Worm (Caenorhabditis elegans) whole organism, L2 larva: ENCODE data around the gene F09A5.3.

Source experiments
- C34F6.9 ChIP-seq: fragments of 150-350 bp; optimal IDR thresholded peaks from 2 replicates; lab custom pipeline; 2014; ENCODE audit warnings: missing biosample characterization, missing genetic modification characterization
- F13H6.1 ChIP-seq: sonication (generic microtip); optimal IDR thresholded peaks from 2 replicates; lab custom pipeline; 2016; ENCODE audit warnings: missing genetic modification characterization, missing compliant biosample characterization
- R02D3.7 ChIP-seq: fragments of 150-350 bp; optimal IDR thresholded peaks from 2 replicates; lab custom pipeline; 2014; ENCODE audit warnings: missing biosample characterization, missing genetic modification characterization
- Y55F3AM.14 ChIP-seq: fragments of 200-800 bp; sonication (Bioruptor generic); optimal IDR thresholded peaks from 2 replicates; lab custom pipeline; 2018; ENCODE audit warnings: mild to moderate bottlenecking, missing genetic modification characterization, missing compliant biosample characterization
- ZK546.5 ChIP-seq: sonication (generic microtip); optimal IDR thresholded peaks from 2 replicates; lab custom pipeline; 2017; ENCODE audit warnings: missing biosample characterization, missing genetic modification characterization
- alr-1 ChIP-seq: fragments of 150-350 bp; optimal IDR thresholded peaks from 2 replicates; lab custom pipeline; 2014; ENCODE audit warnings: missing biosample characterization, missing genetic modification characterization
- aly-2 ChIP-seq: fragments of 150-350 bp; optimal IDR thresholded peaks from 2 replicates; lab custom pipeline; 2014; ENCODE audit warnings: missing biosample characterization, missing genetic modification characterization
- ama-1 ChIP-seq: fragments of 150-350 bp; optimal IDR thresholded peaks from 2 replicates; lab custom pipeline; 2018; ENCODE audit warnings: inconsistent platforms
- blmp-1 ChIP-seq: sonication (generic microtip); optimal IDR thresholded peaks from 2 replicates; lab custom pipeline; 2017; ENCODE audit warnings: missing genetic modification characterization, mild to moderate bottlenecking, missing compliant biosample characterization, antibody characterized with exemption, moderate library complexity; ENCODE audit not compliant: insufficient read depth
- ceh-16 ChIP-seq: fragments of 150-350 bp; optimal IDR thresholded peaks from 2 replicates; lab custom pipeline; 2014; ENCODE audit warnings: missing biosample characterization, missing genetic modification characterization
- ceh-82 ChIP-seq: fragments of 150-350 bp; optimal IDR thresholded peaks from 2 replicates; lab custom pipeline; 2014; ENCODE audit warnings: missing biosample characterization, missing genetic modification characterization
- crh-2 ChIP-seq: sonication (generic microtip); optimal IDR thresholded peaks from 2 replicates; lab custom pipeline; 2017; ENCODE audit warnings: missing biosample characterization, missing genetic modification characterization
- dmd-4 ChIP-seq: sonication (generic microtip); optimal IDR thresholded peaks from 2 replicates; lab custom pipeline; 2017; ENCODE audit warnings: missing biosample characterization, missing genetic modification characterization
- egl-27 ChIP-seq: sonication (generic microtip); optimal IDR thresholded peaks from 3 replicates; lab custom pipeline; 2017; ENCODE audit warnings: missing biosample characterization, missing genetic modification reagents, missing genetic modification characterization
- elt-1 ChIP-seq: fragments of 150-350 bp; optimal IDR thresholded peaks from 2 replicates; lab custom pipeline; 2014; ENCODE audit warnings: missing biosample characterization, missing genetic modification characterization
- elt-3 ChIP-seq: sonication (generic microtip); optimal IDR thresholded peaks from 2 replicates; lab custom pipeline; 2017; ENCODE audit warnings: missing biosample characterization, missing genetic modification characterization
- fos-1 ChIP-seq: fragments of 150-350 bp; optimal IDR thresholded peaks from 2 replicates; lab custom pipeline; 2014; ENCODE audit warnings: missing biosample characterization, missing genetic modification characterization
- gmeb-1 ChIP-seq: fragments of 150-350 bp; optimal IDR thresholded peaks from 2 replicates; lab custom pipeline; 2014; ENCODE audit warnings: missing biosample characterization, missing genetic modification characterization
- lin-11 ChIP-seq: fragments of 150-350 bp; sonication (generic microtip); optimal IDR thresholded peaks from 2 replicates; lab custom pipeline; 2014; ENCODE audit warnings: missing biosample characterization, missing genetic modification characterization, inconsistent platforms, mixed read lengths
- lin-13 ChIP-seq: fragments of 150-350 bp; optimal IDR thresholded peaks from 2 replicates; lab custom pipeline; 2014; ENCODE audit warnings: missing biosample characterization, missing genetic modification reagents, missing genetic modification characterization
- lin-39 ChIP-seq: fragments of 150-350 bp; optimal IDR thresholded peaks from 2 replicates; lab custom pipeline; 2014; ENCODE audit warnings: missing biosample characterization, missing genetic modification reagents, missing genetic modification characterization
- lsy-2 ChIP-seq, 2 experiments: fragments of 150-350 bp in 1 of 2; sonication (generic microtip) in 1 of 2; optimal IDR thresholded peaks; 2 replicates each; lab custom pipeline; 2014 to 2017; ENCODE audit warnings: missing biosample characterization in 2 of 2, missing genetic modification characterization in 2 of 2
- mab-5 ChIP-seq: fragments of 150-350 bp; optimal IDR thresholded peaks from 2 replicates; lab custom pipeline; 2014; ENCODE audit warnings: missing biosample characterization, missing genetic modification characterization
- mbf-1 ChIP-seq: sonication (generic microtip); optimal IDR thresholded peaks from 2 replicates; lab custom pipeline; 2017; ENCODE audit warnings: missing biosample characterization, missing genetic modification characterization
- mdl-1 ChIP-seq, 2 experiments: fragments of 150-350 bp in 1 of 2; sonication (generic microtip) in 1 of 2; optimal IDR thresholded peaks; 2 replicates each; lab custom pipeline; 2017; ENCODE audit warnings: missing biosample characterization in 2 of 2, missing genetic modification characterization in 2 of 2
- nhr-10 ChIP-seq: sonication (generic microtip); optimal IDR thresholded peaks from 2 replicates; lab custom pipeline; 2017; ENCODE audit warnings: missing biosample characterization, missing genetic modification characterization
- nhr-11 ChIP-seq: fragments of 150-350 bp; optimal IDR thresholded peaks from 2 replicates; lab custom pipeline; 2014; ENCODE audit warnings: missing biosample characterization, missing genetic modification characterization
- nhr-12 ChIP-seq: fragments of 150-350 bp; optimal IDR thresholded peaks from 2 replicates; lab custom pipeline; 2014; ENCODE audit warnings: missing biosample characterization, missing genetic modification characterization
- nhr-129 ChIP-seq: fragments of 150-350 bp; optimal IDR thresholded peaks from 2 replicates; lab custom pipeline; 2014; ENCODE audit warnings: missing biosample characterization, missing genetic modification characterization
- nhr-21 ChIP-seq: fragments of 150-350 bp; optimal IDR thresholded peaks from 2 replicates; lab custom pipeline; 2014; ENCODE audit warnings: missing biosample characterization, missing genetic modification characterization
- nhr-23 ChIP-seq: fragments of 150-350 bp; optimal IDR thresholded peaks from 2 replicates; lab custom pipeline; 2014; ENCODE audit warnings: missing biosample characterization, missing genetic modification reagents, missing genetic modification characterization
- nhr-25 ChIP-seq: fragments of 150-350 bp; sonication (generic microtip); optimal IDR thresholded peaks from 3 replicates; lab custom pipeline; 2014; ENCODE audit warnings: missing biosample characterization, missing genetic modification characterization
- nhr-6 ChIP-seq: fragments of 150-350 bp; optimal IDR thresholded peaks from 2 replicates; lab custom pipeline; 2014; ENCODE audit warnings: missing biosample characterization, missing genetic modification characterization
- nhr-77 ChIP-seq: fragments of 150-350 bp; optimal IDR thresholded peaks from 2 replicates; lab custom pipeline; 2014; ENCODE audit warnings: missing biosample characterization, missing genetic modification characterization
- peb-1 ChIP-seq: fragments of 150-350 bp; optimal IDR thresholded peaks from 2 replicates; lab custom pipeline; 2014; ENCODE audit warnings: missing biosample characterization, missing genetic modification characterization
- sem-4 ChIP-seq: fragments of 150-350 bp; optimal IDR thresholded peaks from 2 replicates; lab custom pipeline; 2014; ENCODE audit warnings: missing biosample characterization, missing genetic modification reagents, missing genetic modification characterization
- skn-1 ChIP-seq: sonication (generic microtip); optimal IDR thresholded peaks from 2 replicates; lab custom pipeline; 2017; ENCODE audit warnings: missing biosample characterization, missing genetic modification characterization
- sma-3 ChIP-seq: sonication (generic microtip); optimal IDR thresholded peaks from 2 replicates; lab custom pipeline; 2016; ENCODE audit warnings: missing genetic modification reagents, missing genetic modification characterization, missing compliant biosample characterization
- sma-9 ChIP-seq, 2 experiments: fragments of 150-350 bp in 1 of 2; sonication (generic microtip) in 1 of 2; optimal IDR thresholded peaks; 2 replicates each; lab custom pipeline; 2014 to 2016; ENCODE audit warnings: missing genetic modification characterization in 2 of 2, mild to moderate bottlenecking in 1 of 2, missing biosample characterization in 1 of 2, missing compliant biosample characterization in 1 of 2, missing genetic modification reagents in 1 of 2, moderate library complexity in 1 of 2
- snpc-4 ChIP-seq: fragments of 150-350 bp; optimal IDR thresholded peaks from 2 replicates; lab custom pipeline; 2014; ENCODE audit warnings: missing biosample characterization, missing genetic modification characterization
- unc-39 ChIP-seq: fragments of 150-350 bp; optimal IDR thresholded peaks from 2 replicates; lab custom pipeline; 2014; ENCODE audit warnings: missing biosample characterization, missing genetic modification characterization
- unc-55 ChIP-seq: fragments of 150-350 bp; sonication (generic microtip); optimal IDR thresholded peaks from 3 replicates; lab custom pipeline; 2014; ENCODE audit warnings: missing biosample characterization, missing genetic modification reagents, missing genetic modification characterization
- unc-62 ChIP-seq: fragments of 150-350 bp; optimal IDR thresholded peaks from 2 replicates; lab custom pipeline; 2014; ENCODE audit warnings: missing biosample characterization, missing genetic modification reagents, missing genetic modification characterization
- zag-1 ChIP-seq: fragments of 150-350 bp; optimal IDR thresholded peaks from 2 replicates; lab custom pipeline; 2014; ENCODE audit warnings: missing biosample characterization, missing genetic modification characterization
- ztf-1 ChIP-seq: fragments of 200-800 bp; sonication (Bioruptor generic); conservative IDR thresholded peaks from 2 replicates; pipeline ENCODE4 v1.3.6; 2022; ENCODE audit warnings: missing genetic modification characterization, missing compliant biosample characterization
- ztf-11 ChIP-seq: sonication (generic microtip); optimal IDR thresholded peaks from 2 replicates; lab custom pipeline; 2017; ENCODE audit warnings: missing biosample characterization, missing genetic modification characterization
- ztf-4 ChIP-seq: fragments of 150-350 bp; optimal IDR thresholded peaks from 2 replicates; lab custom pipeline; 2014; ENCODE audit warnings: missing biosample characterization, missing genetic modification characterization

The F09A5.3 gene

DNA sequence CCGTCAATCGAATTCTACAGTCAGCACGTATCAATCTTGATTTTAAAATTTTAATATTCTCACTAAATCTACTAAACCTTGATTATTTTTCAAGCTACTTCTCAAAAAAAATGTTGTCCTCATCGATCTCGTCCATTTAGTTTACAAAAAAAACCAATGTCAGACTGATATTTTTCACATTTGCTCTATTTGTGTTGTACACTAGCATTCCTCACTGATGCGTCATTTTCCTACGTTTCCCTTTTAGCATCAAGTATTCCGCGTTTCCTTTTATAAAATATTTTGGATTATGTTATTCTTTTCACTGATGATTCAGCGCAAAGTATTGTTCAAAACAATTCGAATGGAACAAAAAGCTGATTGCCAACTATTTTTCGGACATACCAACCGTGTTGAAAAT, 1.9 kb upstream of the F09A5.3 start, which contains the start of gene ttr-34:
Gene ttr-34 (plus strand): TSS at position 301 of the 400 bp plus-strand sequence.
- TF ChIP-seq lsy-2 (tag; optimal IDR thresholded peaks at IDR 0.05; lab: Kevin White, UChicago) (no peak), skn-1 (tag; lab: Kevin White, UChicago) (no peak), unc-39 (tag; lab: Kevin White, UChicago) (no peak), nhr-21 (tag; lab: Kevin White, UChicago) (no peak), unc-55 (GFP tag; lab: Kevin White, UChicago) (no peak)

- TF ChIP-seq nhr-129 (tag; lab: Kevin White, UChicago) (peak; percentile 13), nhr-6 (tag; lab: Kevin White, UChicago) (no peak)
Observed at ce11 chrX:13143236-13143635, 1.8 kb downstream of the F09A5.3 start.

- TF ChIP-seq nhr-129 (tag; lab: Kevin White, UChicago): peak; percentile 61
- no peak for TF ChIP-seq nhr-12
- no peak for TF ChIP-seq zag-1 (tag; lab: Kevin White, UChicago)
- no peak for TF ChIP-seq ceh-82 (tag; lab: Kevin White, UChicago)
- peak; percentile 45 for TF ChIP-seq mab-5 (tag; lab: Kevin White, UChicago)
- no peak for TF ChIP-seq lin-11 (tag; lab: Kevin White, UChicago)
- TF ChIP-seq fos-1 (tag; lab: Kevin White, UChicago): peak; percentile 34
- no peak for TF ChIP-seq nhr-77 (tag; lab: Kevin White, UChicago)
- peak; percentile 64 for TF ChIP-seq sma-9 (GFP tag; optimal IDR thresholded peaks at IDR 0.05; lab: Kevin White, UChicago)
- TF ChIP-seq sma-9 (tag; optimal IDR thresholded peaks at IDR 0.05; lab: Kevin White, UChicago): no peak
- peak; percentile 14 for TF ChIP-seq unc-55 (GFP tag; lab: Kevin White, UChicago)
- no peak for TF ChIP-seq ZK546.5 (tag; lab: Kevin White, UChicago)
- TF ChIP-seq unc-39 (tag; lab: Kevin White, UChicago): no peak
- TF ChIP-seq C34F6.9 (tag; lab: Kevin White, UChicago): peak; percentile 31
- TF ChIP-seq sem-4 (tag; lab: Kevin White, UChicago): peak; percentile 70
- TF ChIP-seq nhr-21 (tag; lab: Kevin White, UChicago): no peak
- TF ChIP-seq nhr-25 (tag; lab: Kevin White, UChicago): peak; percentile 57
- no peak for TF ChIP-seq ztf-11 (tag; lab: Kevin White, UChicago)
- TF ChIP-seq ztf-4: no peak
- TF ChIP-seq aly-2: no peak
- TF ChIP-seq gmeb-1: peak; percentile 20
- TF ChIP-seq blmp-1 (tag; lab: Kevin White, UChicago): peak; percentile 39
- TF ChIP-seq ama-1 (lab: Kevin White, UChicago): peak; percentile 80
- peak; percentile 47 for TF ChIP-seq crh-2 (tag; lab: Kevin White, UChicago)
- TF ChIP-seq lsy-2 (tag; optimal IDR thresholded peaks at IDR 0.05; lab: Kevin White, UChicago): peak in 1 of 2 experiments; percentile 50
- peak; percentile 20 for TF ChIP-seq nhr-6 (tag; lab: Kevin White, UChicago)
- peak; percentile 24 for TF ChIP-seq Y55F3AM.14
- TF ChIP-seq sma-3 (GFP tag; lab: Kevin White, UChicago): peak; percentile 63
- TF ChIP-seq snpc-4 (tag; lab: Kevin White, UChicago): no peak
- peak; percentile 63 to 86 for TF ChIP-seq mdl-1 (tag; optimal IDR thresholded peaks at IDR 0.05; lab: Kevin White, UChicago)
- no peak for TF ChIP-seq lin-39 (tag; lab: Kevin White, UChicago)
- TF ChIP-seq ztf-1 (GFP tag; lab: Robert Waterston, UW): no peak
- TF ChIP-seq elt-1 (tag; lab: Kevin White, UChicago): no peak
- peak; percentile 24 for TF ChIP-seq ceh-16 (tag; lab: Kevin White, UChicago)
- TF ChIP-seq unc-62: no peak
- TF ChIP-seq elt-3 (tag; lab: Kevin White, UChicago): no peak
- no peak for TF ChIP-seq mbf-1 (tag; lab: Kevin White, UChicago)
- TF ChIP-seq R02D3.7 (tag; lab: Kevin White, UChicago): no peak
- TF ChIP-seq dmd-4 (tag; lab: Kevin White, UChicago): no peak
- TF ChIP-seq nhr-10 (tag; lab: Kevin White, UChicago): no peak
- no peak for TF ChIP-seq peb-1 (tag; lab: Kevin White, UChicago)
- TF ChIP-seq lin-13 (GFP tag; lab: Kevin White, UChicago): peak; percentile 4
- no peak for TF ChIP-seq skn-1 (tag; lab: Kevin White, UChicago)
- TF ChIP-seq F13H6.1 (tag; lab: Kevin White, UChicago): peak; percentile 90
- TF ChIP-seq egl-27 (tag; lab: Kevin White, UChicago): peak; percentile 38
- TF ChIP-seq nhr-23 (tag; lab: Kevin White, UChicago): no peak
- TF ChIP-seq nhr-11 (tag; lab: Kevin White, UChicago): no peak
- no peak for TF ChIP-seq alr-1 (tag; lab: Kevin White, UChicago)
Observed at ce11 chrX:13143762-13144732, 2.6 kb downstream of the F09A5.3 start.
